Fruit fly (Drosophila melanogaster): Measurements from ENCODE around the gene Hira.

Gene Hira

DNA sequence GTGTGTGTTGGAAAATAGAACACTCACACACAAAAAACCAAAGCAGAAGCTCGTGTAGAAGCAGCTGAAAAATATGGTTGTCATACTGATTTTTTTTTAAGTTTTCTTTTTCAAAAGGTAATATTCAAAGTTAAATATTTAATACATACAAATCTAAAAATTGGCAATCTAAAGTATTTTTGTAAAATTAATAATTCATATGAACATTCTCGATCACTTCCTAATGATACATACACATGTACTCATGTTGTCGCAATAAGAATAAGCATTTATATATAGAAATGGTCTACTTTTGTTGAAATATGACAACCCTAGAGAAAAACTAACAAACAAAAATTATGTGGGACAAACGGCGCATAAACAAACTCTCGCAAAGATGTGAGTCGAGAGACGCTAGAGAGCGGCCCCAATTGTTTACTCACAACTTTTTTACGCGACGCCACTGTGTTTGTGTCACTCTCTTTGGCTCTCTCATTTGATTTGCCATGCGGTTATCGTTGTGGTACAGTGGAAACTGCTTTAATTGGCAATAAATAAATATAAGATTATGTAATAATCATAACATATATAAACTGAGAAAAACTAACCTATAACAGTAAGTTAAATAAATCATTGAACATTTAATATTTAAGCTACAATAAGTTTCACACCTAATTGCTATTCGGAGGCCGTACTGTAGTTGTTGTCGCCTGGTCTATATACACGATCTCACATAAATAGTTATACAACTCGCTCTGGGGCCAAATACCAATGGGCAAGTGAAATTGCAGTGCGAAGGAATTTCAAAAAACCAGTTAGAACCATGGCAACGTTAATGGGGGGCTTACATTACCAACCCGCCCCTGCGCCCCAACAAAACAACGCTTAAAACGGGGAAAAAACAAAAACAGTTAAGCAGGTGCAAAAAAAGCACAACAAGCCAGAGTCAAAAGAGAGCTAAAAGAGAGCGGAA, 15.2 kb upstream of the Hira start (continued):
- TF ChIP-seq CG32772 (GFP tag; IDR thresholded peaks at IDR 0.05): peak; percentile 98
- peak; percentile 98 for TF ChIP-seq CG17829 (tag; optimal IDR thresholded peaks at IDR 0.05)
- TF ChIP-seq CG18599 (GFP tag; optimal IDR thresholded peaks at IDR 0.05): peak; percentile 99
- peak; percentile 99 for TF ChIP-seq CG7839 (tag; optimal IDR thresholded peaks at IDR 0.05)
- peak; percentile 90 for TF ChIP-seq lilli (GFP tag; optimal IDR thresholded peaks at IDR 0.05)
- peak; percentile 99 for TF ChIP-seq CG8924 (tag; optimal IDR thresholded peaks at IDR 0.05)
- TF ChIP-seq dan (GFP tag; IDR thresholded peaks at IDR 0.05): peak; percentile 84
- peak; percentile 96 for TF ChIP-seq Asciz (GFP tag; optimal IDR thresholded peaks at IDR 0.05)
- TF ChIP-seq CG10543 (GFP tag; optimal IDR thresholded peaks at IDR 0.05): peak; percentile 99
- peak; percentile 95 for TF ChIP-seq CG15011 (GFP tag; optimal IDR thresholded peaks at IDR 0.05)
- TF ChIP-seq CG3281 (GFP tag; optimal IDR thresholded peaks at IDR 0.05): peak; percentile 98
- peak; percentile 84 for TF ChIP-seq CG6654 (GFP tag; optimal IDR thresholded peaks at IDR 0.05)
- peak; percentile 98 for TF ChIP-seq Hmr (GFP tag; optimal IDR thresholded peaks at IDR 0.05)
- peak; percentile 99 for TF ChIP-seq CG12659 (GFP tag; optimal IDR thresholded peaks at IDR 0.05)
- TF ChIP-seq CkIIα-i1 (GFP tag; IDR thresholded peaks at IDR 0.05): peak; percentile 94
- TF ChIP-seq HLHmδ (GFP tag; optimal IDR thresholded peaks at IDR 0.05): no peak
- peak; percentile 5 for TF ChIP-seq Atf3 (GFP tag; optimal IDR thresholded peaks at IDR 0.05)
- TF ChIP-seq zf30C (GFP tag; optimal IDR thresholded peaks at IDR 0.05): peak; percentile 56
- TF ChIP-seq Atf-2 (GFP tag; optimal IDR thresholded peaks at IDR 0.05): peak; percentile 56
- peak; percentile 88 for TF ChIP-seq CG3838 (GFP tag; optimal IDR thresholded peaks at IDR 0.05)
- peak; percentile 97 for TF ChIP-seq odd (GFP tag; optimal IDR thresholded peaks at IDR 0.05)
- TF ChIP-seq Usf (GFP tag; optimal IDR thresholded peaks at IDR 0.05): peak; percentile 92
- peak; percentile 99 for TF ChIP-seq CG13296 (GFP tag; optimal IDR thresholded peaks at IDR 0.05)
- peak; percentile 85 for TF ChIP-seq emc (GFP tag; optimal IDR thresholded peaks at IDR 0.05)
- peak; percentile 96 for TF ChIP-seq salm (tag; optimal IDR thresholded peaks at IDR 0.05)
- TF ChIP-seq Fer3 (tag; optimal IDR thresholded peaks at IDR 0.05): peak; percentile 99
- TF ChIP-seq jumu (GFP tag; optimal IDR thresholded peaks at IDR 0.05): peak; percentile 74
- TF ChIP-seq Bdp1 (GFP tag; optimal IDR thresholded peaks at IDR 0.05): peak; percentile 66
- peak; percentile 94 for TF ChIP-seq CG11696 (GFP tag; IDR thresholded peaks at IDR 0.05)
- TF ChIP-seq CG7556 (GFP tag; optimal IDR thresholded peaks at IDR 0.05): peak; percentile 98
- peak; percentile 98 for TF ChIP-seq al (GFP tag; IDR thresholded peaks at IDR 0.05)
- TF ChIP-seq pho (GFP tag; optimal IDR thresholded peaks at IDR 0.05): peak; percentile 80
- TF ChIP-seq CG17361 (GFP tag; IDR thresholded peaks at IDR 0.05): peak; percentile 98
- TF ChIP-seq Doc3 (GFP tag; IDR thresholded peaks at IDR 0.05; ENCODE audit: partially characterized antibody): no peak
- TF ChIP-seq Dad (GFP tag; optimal IDR thresholded peaks at IDR 0.05): peak; percentile 82
- peak; percentile 88 for TF ChIP-seq Deaf1 (tag; optimal IDR thresholded peaks at IDR 0.05)
- peak; percentile 98 for TF ChIP-seq CG12391 (tag; optimal IDR thresholded peaks at IDR 0.05)
- TF ChIP-seq Hand (GFP tag; optimal IDR thresholded peaks at IDR 0.05): peak; percentile 99
- peak; percentile 98 for TF ChIP-seq zfh1 (GFP tag; IDR thresholded peaks at IDR 0.05)
- peak; percentile 98 for TF ChIP-seq NFAT (GFP tag; IDR thresholded peaks at IDR 0.05)
- TF ChIP-seq CG16813 (GFP tag; IDR thresholded peaks at IDR 0.05; ENCODE audit: partially characterized antibody): no peak
- TF ChIP-seq CHES-1-like (GFP tag; optimal IDR thresholded peaks at IDR 0.05): peak; percentile 93
- peak; percentile 64 for TF ChIP-seq CG7745 (tag; optimal IDR thresholded peaks at IDR 0.05)
- peak; percentile 94 for TF ChIP-seq CG9437 (GFP tag; optimal IDR thresholded peaks at IDR 0.05)
- TF ChIP-seq CG10321 (GFP tag; IDR thresholded peaks at IDR 0.05): peak; percentile 85
- TF ChIP-seq CG7372 (GFP tag; IDR thresholded peaks at IDR 0.05): peak; percentile 99
- TF ChIP-seq kah (GFP tag; optimal IDR thresholded peaks at IDR 0.05): peak; percentile 96
- TF ChIP-seq cato (GFP tag; optimal IDR thresholded peaks at IDR 0.05; ENCODE audit: borderline replicate concordance): peak; percentile 87
